Fruit fly (Drosophila melanogaster) whole organism, embryonic: ENCODE measurements around the gene vari.
A peak's percentile ranks its signal among the peaks of the same experiment; 100 is the strongest.

ENCODE experiments used
- Atf6 ChIP-seq: fragments of 200-800 bp; sonication (Bioruptor generic); IDR thresholded peaks from 2 replicates; pipeline ENCODE4 v1.3.6; 2022; ENCODE audit warnings: missing biosample characterization, missing genetic modification characterization
- B-H2 ChIP-seq: fragments of 200-800 bp; sonication (Bioruptor generic); optimal IDR thresholded peaks from 2 replicates; lab custom pipeline; 2018; ENCODE audit warnings: missing biosample characterization, mild to moderate bottlenecking, missing genetic modification characterization
- Bdp1 ChIP-seq: fragments of 200-800 bp; sonication (Bioruptor generic); optimal IDR thresholded peaks from 3 replicates; lab custom pipeline; 2016; ENCODE audit warnings: missing biosample characterization, missing genetic modification characterization
- CG10274 ChIP-seq: fragments of 200-800 bp; sonication (Bioruptor generic); optimal IDR thresholded peaks from 3 replicates; lab custom pipeline; 2017; ENCODE audit warnings: missing biosample characterization, mild to moderate bottlenecking, missing genetic modification characterization
- CG12299 ChIP-seq: fragments of 200-800 bp; sonication (Bioruptor generic); optimal IDR thresholded peaks from 2 replicates; lab custom pipeline; 2018; ENCODE audit warnings: missing biosample characterization, mild to moderate bottlenecking, missing genetic modification characterization
- CG12659 ChIP-seq: fragments of 200-800 bp; sonication (Bioruptor generic); optimal IDR thresholded peaks from 3 replicates; lab custom pipeline; 2017; ENCODE audit warnings: mild to moderate bottlenecking, missing biosample characterization, missing genetic modification reagents, missing genetic modification characterization
- CG13123 ChIP-seq: fragments of 200-800 bp; sonication (Bioruptor generic); optimal IDR thresholded peaks from 2 replicates; lab custom pipeline; 2016; ENCODE audit warnings: missing biosample characterization, missing genetic modification characterization
- CG15479 ChIP-seq: fragments of 200-800 bp; sonication (Bioruptor generic); optimal IDR thresholded peaks from 3 replicates; lab custom pipeline; 2019; ENCODE audit warnings: missing biosample characterization, mild to moderate bottlenecking, missing genetic modification characterization, moderate library complexity
- CG1647 ChIP-seq: fragments of 200-800 bp; sonication (Bioruptor generic); optimal IDR thresholded peaks from 3 replicates; lab custom pipeline; 2016; ENCODE audit warnings: missing biosample characterization, missing genetic modification characterization
- CG2129 ChIP-seq: fragments of 200-800 bp; sonication (Bioruptor generic); IDR thresholded peaks from 2 replicates; pipeline ENCODE4 v1.3.6; 2022; ENCODE audit warnings: missing biosample characterization, missing genetic modification characterization; ENCODE audit not compliant: partially characterized antibody
- CG2678 ChIP-seq: fragments of 200-800 bp; sonication (Bioruptor generic); optimal IDR thresholded peaks from 3 replicates; lab custom pipeline; 2019; ENCODE audit warnings: missing biosample characterization, mild to moderate bottlenecking, missing genetic modification characterization, moderate library complexity
- CG31441 ChIP-seq: fragments of 200-800 bp; sonication (Bioruptor generic); IDR thresholded peaks from 2 replicates; pipeline ENCODE4 v1.3.6; 2022; ENCODE audit warnings: missing biosample characterization, missing genetic modification characterization
- CG32772 ChIP-seq: fragments of 200-800 bp; sonication (Bioruptor generic); IDR thresholded peaks from 2 replicates; pipeline ENCODE4 v1.3.6; 2022; ENCODE audit warnings: missing biosample characterization, missing genetic modification characterization
- CG34376 ChIP-seq: fragments of 200-800 bp; sonication (Bioruptor generic); optimal IDR thresholded peaks from 2 replicates; lab custom pipeline; 2018; ENCODE audit warnings: missing biosample characterization, mild to moderate bottlenecking, missing genetic modification characterization
- CG4282 ChIP-seq: fragments of 200-800 bp; sonication (Bioruptor generic); optimal IDR thresholded peaks from 2 replicates; lab custom pipeline; 2016; ENCODE audit warnings: missing biosample characterization, missing genetic modification characterization
- CG5953 ChIP-seq: fragments of 200-800 bp; sonication (Bioruptor generic); IDR thresholded peaks from 2 replicates; pipeline ENCODE4 v1.3.6; 2022; ENCODE audit warnings: missing biosample characterization, missing genetic modification characterization
- CG6272 ChIP-seq: fragments of 200-800 bp; sonication (Bioruptor generic); IDR thresholded peaks from 2 replicates; pipeline ENCODE4 v1.3.6; 2022; ENCODE audit warnings: missing biosample characterization, missing genetic modification characterization
- CG7357 ChIP-seq: fragments of 200-800 bp; sonication (Bioruptor generic); IDR thresholded peaks from 3 replicates; pipeline ENCODE4 v1.3.6; 2022; ENCODE audit warnings: missing biosample characterization, missing genetic modification characterization
- CG8924 ChIP-seq: fragments of 200-800 bp; optimal IDR thresholded peaks from 3 replicates; lab custom pipeline; 2019; ENCODE audit warnings: missing biosample characterization, mild to moderate bottlenecking, missing genetic modification characterization, moderate library complexity
- CG9797 ChIP-seq: fragments of 200-800 bp; sonication (Bioruptor generic); optimal IDR thresholded peaks from 3 replicates; lab custom pipeline; 2018; ENCODE audit warnings: missing biosample characterization, mild to moderate bottlenecking, missing genetic modification characterization
- Chrac-16 ChIP-seq: fragments of 200-800 bp; sonication (Bioruptor generic); optimal IDR thresholded peaks from 3 replicates; lab custom pipeline; 2016; ENCODE audit warnings: missing biosample characterization, missing genetic modification characterization
- E2f2 ChIP-seq: fragments of 200-800 bp; sonication (Bioruptor generic); IDR thresholded peaks from 2 replicates; pipeline ENCODE4 v1.3.6; 2022; ENCODE audit warnings: missing biosample characterization, missing genetic modification characterization
- Lim3 ChIP-seq: fragments of 200-800 bp; sonication (Bioruptor generic); IDR thresholded peaks from 2 replicates; pipeline ENCODE4 v1.3.6; 2022; ENCODE audit warnings: missing biosample characterization, missing genetic modification characterization
- MBD-R2 ChIP-seq: fragments of 200-800 bp; sonication (Bioruptor generic); IDR thresholded peaks from 2 replicates; pipeline ENCODE4 v1.3.6; 2022; ENCODE audit warnings: missing biosample characterization, missing genetic modification characterization
- Med ChIP-seq: fragments of 200-800 bp; sonication (Bioruptor generic); peaks from one replicate; lab custom pipeline; 2016; ENCODE audit warnings: missing biosample characterization, missing genetic modification characterization, mild to moderate bottlenecking, inconsistent platforms, moderate library complexity
- Meics ChIP-seq: fragments of 200-800 bp; sonication (Bioruptor generic); optimal IDR thresholded peaks from 2 replicates; lab custom pipeline; 2017; ENCODE audit warnings: missing biosample characterization, mild to moderate bottlenecking, missing genetic modification characterization
- NC2β ChIP-seq: fragments of 200-800 bp; sonication (Bioruptor generic); optimal IDR thresholded peaks from 2 replicates; lab custom pipeline; 2016; ENCODE audit warnings: missing biosample characterization, missing genetic modification characterization
- Opbp ChIP-seq: fragments of 200-800 bp; sonication (Bioruptor generic); IDR thresholded peaks from 3 replicates; pipeline ENCODE4 v1.3.6; 2022; ENCODE audit warnings: missing biosample characterization, missing genetic modification characterization; ENCODE audit not compliant: partially characterized antibody
- Taf1 ChIP-seq: fragments of 200-800 bp; sonication (Bioruptor generic); IDR thresholded peaks from 2 replicates; pipeline ENCODE4 v1.3.6; 2022; ENCODE audit warnings: missing biosample characterization, missing genetic modification characterization
- Xrp1 ChIP-seq: fragments of 200-800 bp; sonication (Bioruptor generic); IDR thresholded peaks from 2 replicates; pipeline ENCODE4 v1.3.6; 2022; ENCODE audit warnings: missing biosample characterization, missing genetic modification characterization
- aop ChIP-seq: fragments of 200-800 bp; sonication (Bioruptor generic); IDR thresholded peaks from 2 replicates; pipeline ENCODE4 v1.3.6; 2022; ENCODE audit warnings: missing biosample characterization, missing genetic modification characterization
- crol ChIP-seq: fragments of 200-800 bp; sonication (Bioruptor generic); IDR thresholded peaks from 2 replicates; pipeline ENCODE4 v1.3.6; 2022; ENCODE audit warnings: missing biosample characterization, missing genetic modification characterization
- cwo ChIP-seq: fragments of 200-800 bp; sonication (Bioruptor generic); optimal IDR thresholded peaks from 3 replicates; lab custom pipeline; 2017; ENCODE audit warnings: missing biosample characterization, missing genetic modification characterization, mild to moderate bottlenecking, moderate library complexity, missing genetic modification reagents
- dati ChIP-seq: fragments of 200-800 bp; sonication (Bioruptor generic); IDR thresholded peaks from 2 replicates; pipeline ENCODE4 v1.3.6; 2022; ENCODE audit warnings: missing biosample characterization, missing genetic modification characterization
- dmrt11E ChIP-seq: fragments of 200-800 bp; sonication (Bioruptor generic); optimal IDR thresholded peaks from 3 replicates; lab custom pipeline; 2018; ENCODE audit warnings: missing biosample characterization, mild to moderate bottlenecking, missing genetic modification characterization, moderate library complexity
- gem ChIP-seq: fragments of 200-800 bp; sonication (Bioruptor generic); optimal IDR thresholded peaks from 2 replicates; lab custom pipeline; 2019; ENCODE audit warnings: missing biosample characterization, mild to moderate bottlenecking, missing genetic modification characterization, moderate library complexity
- insv ChIP-seq, 2 experiments: fragments of 200-800 bp; sonication (Bioruptor generic); optimal IDR thresholded peaks; 3 replicates each; lab custom pipeline; 2016 to 2018; ENCODE audit warnings: missing biosample characterization in 2 of 2, missing genetic modification characterization in 2 of 2
- lov ChIP-seq, 2 experiments: fragments of 200-800 bp in 1 of 2; fragments of >200 bp in 1 of 2; sonication (Bioruptor generic) in 1 of 2; IDR thresholded peaks in 1 of 2; optimal IDR thresholded peaks in 1 of 2; 2 replicates in 1 of 2; 3 replicates in 1 of 2; pipeline versions ENCODE4 v1.3.6 to Lab custom; 2017 to 2022; ENCODE audit warnings: missing biosample characterization in 1 of 2, missing genetic modification characterization in 1 of 2
- mam ChIP-seq: fragments of 200-800 bp; sonication (Bioruptor generic); optimal IDR thresholded peaks from 3 replicates; lab custom pipeline; 2016; ENCODE audit warnings: missing biosample characterization, missing genetic modification characterization
- nom ChIP-seq: fragments of 200-800 bp; sonication (Bioruptor generic); optimal IDR thresholded peaks from 2 replicates; lab custom pipeline; 2017; ENCODE audit warnings: missing biosample characterization, missing genetic modification characterization, mild to moderate bottlenecking, moderate library complexity, missing genetic modification reagents
- onecut ChIP-seq: fragments of 200-800 bp; sonication (Bioruptor generic); IDR thresholded peaks from 2 replicates; pipeline ENCODE4 v1.3.6; 2022; ENCODE audit warnings: missing biosample characterization, missing genetic modification characterization
- pita ChIP-seq: fragments of 200-800 bp; sonication (Bioruptor generic); optimal IDR thresholded peaks from 2 replicates; lab custom pipeline; 2017; ENCODE audit warnings: missing biosample characterization, mild to moderate bottlenecking, missing genetic modification characterization
- row ChIP-seq: fragments of 200-800 bp; sonication (Bioruptor generic); IDR thresholded peaks from 3 replicates; pipeline ENCODE4 v1.3.6; 2022; ENCODE audit warnings: missing biosample characterization, missing genetic modification characterization
- run ChIP-seq: fragments of 200-800 bp; sonication (Bioruptor generic); optimal IDR thresholded peaks from 3 replicates; lab custom pipeline; 2018; ENCODE audit warnings: missing biosample characterization, mild to moderate bottlenecking, missing genetic modification characterization
- sd ChIP-seq: fragments of 200-800 bp; sonication (Bioruptor generic); optimal IDR thresholded peaks from 3 replicates; lab custom pipeline; 2018; ENCODE audit warnings: missing biosample characterization, mild to moderate bottlenecking, missing genetic modification characterization, moderate library complexity
- ssp ChIP-seq: fragments of 200-800 bp; sonication (Bioruptor generic); IDR thresholded peaks from 2 replicates; pipeline ENCODE4 v1.3.6; 2022; ENCODE audit warnings: missing biosample characterization, missing genetic modification characterization
- wor ChIP-seq: fragments of 200-800 bp; sonication (Bioruptor generic); IDR thresholded peaks from 2 replicates; pipeline ENCODE4 v1.3.6; 2022; ENCODE audit warnings: missing biosample characterization, missing genetic modification characterization
- yki ChIP-seq: fragments of >200 bp; optimal IDR thresholded peaks from 3 replicates; lab custom pipeline; 2018

Gene vari

DNA sequence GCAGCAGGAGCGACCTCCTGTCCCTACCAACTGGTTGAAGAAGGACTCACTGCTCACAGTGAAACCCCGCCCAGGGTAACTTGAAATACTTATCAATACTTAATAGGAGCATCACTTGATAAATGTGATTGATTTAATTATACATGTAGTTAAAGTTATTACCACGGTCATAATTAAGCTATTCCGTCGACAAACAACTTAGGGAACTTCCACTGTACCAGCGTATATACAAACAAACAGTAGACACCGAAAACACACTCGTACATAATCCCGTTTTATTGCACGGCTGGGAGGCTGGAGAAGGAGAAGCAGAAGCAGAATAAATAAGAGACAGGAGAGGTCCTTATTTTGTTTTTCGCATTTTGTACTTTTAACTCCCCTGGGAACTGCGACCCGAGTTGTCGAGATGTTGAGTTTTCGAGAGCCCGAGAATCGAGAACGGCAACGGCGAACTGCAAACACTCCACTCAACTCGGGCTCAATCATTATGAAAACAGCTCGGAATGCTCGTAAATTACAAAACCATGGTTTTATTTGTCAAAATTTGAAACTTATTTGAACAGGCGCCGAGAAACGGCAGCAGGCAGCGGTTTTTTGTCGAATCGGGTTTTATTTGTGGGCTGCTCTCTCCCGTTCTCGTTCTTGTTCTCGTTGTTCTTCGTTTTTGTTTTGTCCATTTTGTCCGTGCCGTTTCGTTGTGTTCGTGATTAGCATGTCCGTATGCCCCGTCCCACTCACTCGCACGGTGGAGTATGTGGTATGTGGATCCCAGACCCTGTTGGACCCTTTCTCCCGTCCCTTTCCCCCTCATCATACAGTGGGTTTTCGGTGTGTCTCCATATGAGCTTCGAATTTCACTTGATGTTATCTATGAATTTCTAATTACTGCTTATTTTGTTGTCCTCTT is 3.4 kb upstream of the vari start (continued):
- TF ChIP-seq NC2β (GFP tag; lab: Kevin White, UChicago) (peak; percentile 63), dmrt11E (tag; lab: Kevin White, UChicago) (peak; percentile 68), cwo (peak; percentile 83), Meics (GFP tag; lab: Kevin White, UChicago) (peak; percentile 85), CG15479 (GFP tag; lab: Kevin White, UChicago) (no peak), B-H2 (peak; percentile 78), Taf1 (GFP tag; lab: Robert Waterston, UW) (peak; percentile 78), gem (tag; lab: Kevin White, UChicago) (peak; percentile 81), CG32772 (peak; percentile 74), Lim3 (GFP tag; lab: Robert Waterston, UW) (no peak), crol (peak; percentile 84), ssp (GFP tag; lab: Robert Waterston, UW) (peak; percentile 58; the same call in 1 of the 2 replicates), mam (GFP tag; lab: Kevin White, UChicago) (peak; percentile 89), yki (no peak), dati (GFP tag; lab: Robert Waterston, UW) (0 out of 2 replicates have a peak, but pooled peaks have one; percentile 42), row (GFP tag; lab: Robert Waterston, UW) (peak; percentile 84), MBD-R2 (peak; percentile 60; the same call in 1 of the 2 replicates), CG13123 (GFP tag; lab: Kevin White, UChicago) (peak; percentile 48), CG2129 (no peak), CG34376 (GFP tag; lab: Kevin White, UChicago) (peak; percentile 63), sd (peak; percentile 35), CG31441 (peak; percentile 66; the same call in 1 of the 2 replicates), CG9797 (GFP tag; lab: Kevin White, UChicago) (no peak), CG12659 (GFP tag; lab: Kevin White, UChicago) (peak; percentile 70), pita (GFP tag; lab: Kevin White, UChicago) (no peak), CG5953 (GFP tag; lab: Robert Waterston, UW) (0 out of 2 replicates have a peak, but pooled peaks have one; percentile 29), Chrac-16 (peak; percentile 79), CG4282 (GFP tag; lab: Kevin White, UChicago) (peak; percentile 40), Bdp1 (GFP tag; lab: Kevin White, UChicago) (peak; percentile 66), insv (GFP tag; optimal IDR thresholded peaks at IDR 0.05; lab: Kevin White, UChicago) (no peak), CG8924 (tag; lab: Kevin White, UChicago) (peak; percentile 78), E2f2 (peak; percentile 45), onecut (GFP tag; lab: Robert Waterston, UW) (peak; percentile 51), CG1647 (GFP tag; lab: Kevin White, UChicago) (peak; percentile 82), CG10274 (GFP tag; lab: Kevin White, UChicago) (peak; percentile 56), run (tag; lab: Kevin White, UChicago) (no peak), aop (GFP tag; lab: Robert Waterston, UW) (no peak), CG6272 (GFP tag; lab: Robert Waterston, UW) (peak; percentile 48; the same call in 1 of the 2 replicates), Med (GFP tag; lab: Kevin White, UChicago) (peak; percentile 99), wor (GFP tag; lab: Robert Waterston, UW) (0 out of 2 replicates have a peak, but pooled peaks have one; percentile 21), Opbp (no peak), Atf6 (GFP tag; lab: Robert Waterston, UW) (peak; percentile 83), nom (GFP tag; lab: Kevin White, UChicago) (peak; percentile 94), CG2678 (peak; percentile 87), lov (optimal IDR thresholded peaks at IDR 0.05; lab: Kevin White, UChicago) (no peak), lov (GFP tag; IDR thresholded peaks at IDR 0.05; lab: Robert Waterston, UW) (0 out of 3 replicates have a peak, but pooled peaks have one; percentile 51), CG7357 (GFP tag; lab: Robert Waterston, UW) (peak; percentile 71; the same call in 2 of the 3 replicates), CG12299 (tag; lab: Kevin White, UChicago) (peak; percentile 53), Xrp1 (peak; percentile 82)
